Worm (Caenorhabditis elegans) whole organism, late embryonic: ENCODE results near the gene F41G3.10.

Experiments used
- ceh-30 ChIP-seq: fragments of 150-350 bp; optimal IDR thresholded peaks from 2 replicates; lab custom pipeline; 2014; ENCODE audit warnings: missing biosample characterization, missing genetic modification characterization
- ets-4 ChIP-seq: sonication (generic microtip); optimal IDR thresholded peaks from 2 replicates; lab custom pipeline; 2016; ENCODE audit warnings: missing genetic modification characterization, missing compliant biosample characterization

- TF ChIP-seq ets-4 (tag; lab: Kevin White, UChicago) = no peak
- no peak for TF ChIP-seq ceh-30 (tag; lab: Kevin White, UChicago)
Observed at ce11 chrII:6708980-6709379, 40.3 kb downstream of the F41G3.10 start.
